Fruit fly (Drosophila melanogaster) whole organism, embryonic: ENCODE data around the gene CG33098.
A peak's percentile ranks its signal among the peaks of the same experiment; 100 is the strongest.

Source experiments
- Bdp1 ChIP-seq: fragments of 200-800 bp; sonication (Bioruptor generic); optimal IDR thresholded peaks from 3 replicates; lab custom pipeline; 2016; ENCODE audit warnings: missing biosample characterization, missing genetic modification characterization
- BtbVII ChIP-seq: fragments of 200-800 bp; sonication (Bioruptor generic); optimal IDR thresholded peaks from 3 replicates; lab custom pipeline; 2017; ENCODE audit warnings: missing biosample characterization, mild to moderate bottlenecking, missing genetic modification characterization
- CG10147 ChIP-seq: fragments of 200-800 bp; sonication (Bioruptor generic); optimal IDR thresholded peaks from 2 replicates; lab custom pipeline; 2019; ENCODE audit warnings: missing biosample characterization, mild to moderate bottlenecking, missing genetic modification characterization, moderate library complexity
- CG1024 ChIP-seq: fragments of 200-800 bp; sonication (Bioruptor generic); IDR thresholded peaks from 2 replicates; pipeline ENCODE4 v1.3.6; 2022; ENCODE audit warnings: missing biosample characterization, missing genetic modification characterization
- CG10959 ChIP-seq: fragments of 200-800 bp; sonication (Bioruptor generic); IDR thresholded peaks from 2 replicates; pipeline ENCODE4 v1.3.6; 2022; ENCODE audit warnings: missing biosample characterization, missing genetic modification characterization
- CG11456 ChIP-seq: fragments of 200-800 bp; sonication (Bioruptor generic); IDR thresholded peaks from 3 replicates; pipeline ENCODE4 v1.3.6; 2022; ENCODE audit warnings: missing biosample characterization, missing genetic modification characterization
- CG11504 ChIP-seq: fragments of 200-800 bp; sonication (Bioruptor generic); optimal IDR thresholded peaks from 3 replicates; lab custom pipeline; 2019; ENCODE audit warnings: missing biosample characterization, mild to moderate bottlenecking, missing genetic modification characterization, moderate library complexity
- CG11723 ChIP-seq: fragments of 200-800 bp; sonication (Bioruptor generic); optimal IDR thresholded peaks from 2 replicates; lab custom pipeline; 2017; ENCODE audit warnings: missing biosample characterization, mild to moderate bottlenecking, missing genetic modification characterization
- CG13424 ChIP-seq: fragments of 200-800 bp; sonication (Bioruptor generic); optimal IDR thresholded peaks from 2 replicates; lab custom pipeline; 2019; ENCODE audit warnings: missing biosample characterization, mild to moderate bottlenecking, missing genetic modification characterization, moderate library complexity
- CG14965 ChIP-seq: fragments of 200-800 bp; sonication (Bioruptor generic); optimal IDR thresholded peaks from 2 replicates; lab custom pipeline; 2016; ENCODE audit warnings: missing biosample characterization, missing genetic modification characterization, borderline replicate concordance
- CG17361 ChIP-seq: fragments of 200-800 bp; sonication (Bioruptor generic); IDR thresholded peaks from 3 replicates; pipeline ENCODE4 v1.3.6; 2022; ENCODE audit warnings: missing biosample characterization, missing genetic modification characterization
- CG18011 ChIP-seq: fragments of 200-800 bp; sonication (Bioruptor generic); optimal IDR thresholded peaks from 2 replicates; lab custom pipeline; 2017; ENCODE audit warnings: missing biosample characterization, missing genetic modification characterization, mild to moderate bottlenecking, moderate library complexity, missing genotype
- CG18262 ChIP-seq: fragments of 200-800 bp; optimal IDR thresholded peaks from 3 replicates; lab custom pipeline; 2019; ENCODE audit warnings: missing biosample characterization, mild to moderate bottlenecking, missing genetic modification characterization, moderate library complexity
- CG2129 ChIP-seq: fragments of 200-800 bp; sonication (Bioruptor generic); IDR thresholded peaks from 2 replicates; pipeline ENCODE4 v1.3.6; 2022; ENCODE audit warnings: missing biosample characterization, missing genetic modification characterization; ENCODE audit not compliant: partially characterized antibody
- CG3407 ChIP-seq: fragments of 200-800 bp; sonication (Bioruptor generic); optimal IDR thresholded peaks from 2 replicates; lab custom pipeline; 2018; ENCODE audit warnings: missing biosample characterization, mild to moderate bottlenecking, missing genetic modification characterization
- CG34422 ChIP-seq: fragments of 200-800 bp; sonication (Bioruptor generic); IDR thresholded peaks from 3 replicates; pipeline ENCODE4 v1.3.6; 2022; ENCODE audit warnings: missing biosample characterization, missing genetic modification characterization
- CG3995 ChIP-seq: fragments of 200-800 bp; sonication (Bioruptor generic); optimal IDR thresholded peaks from 3 replicates; lab custom pipeline; 2016; ENCODE audit warnings: missing biosample characterization, missing genetic modification characterization
- CG4282 ChIP-seq: fragments of 200-800 bp; sonication (Bioruptor generic); optimal IDR thresholded peaks from 2 replicates; lab custom pipeline; 2016; ENCODE audit warnings: missing biosample characterization, missing genetic modification characterization
- CG4360 ChIP-seq: fragments of 200-800 bp; sonication (Bioruptor generic); IDR thresholded peaks from 2 replicates; pipeline ENCODE4 v1.3.6; 2022; ENCODE audit warnings: missing biosample characterization, missing genetic modification characterization
- CG4617 ChIP-seq: fragments of 200-800 bp; sonication (Bioruptor generic); optimal IDR thresholded peaks from 3 replicates; lab custom pipeline; 2016; ENCODE audit warnings: missing biosample characterization, missing genetic modification characterization, borderline replicate concordance
- CG5180 ChIP-seq: fragments of 200-800 bp; sonication (Bioruptor generic); optimal IDR thresholded peaks from 3 replicates; lab custom pipeline; 2017; ENCODE audit warnings: missing biosample characterization, missing genetic modification characterization, mild to moderate bottlenecking, moderate library complexity, missing genetic modification reagents
- CG7556 ChIP-seq: fragments of 200-800 bp; sonication (Bioruptor generic); optimal IDR thresholded peaks from 2 replicates; lab custom pipeline; 2017; ENCODE audit warnings: missing biosample characterization, mild to moderate bottlenecking, missing genetic modification characterization
- CG9215 ChIP-seq: fragments of 200-800 bp; sonication (Bioruptor generic); IDR thresholded peaks from 2 replicates; pipeline ENCODE4 v1.3.6; 2022; ENCODE audit warnings: missing biosample characterization, missing genetic modification characterization
- CG9876 ChIP-seq: fragments of 200-800 bp; sonication (Bioruptor generic); optimal IDR thresholded peaks from 2 replicates; lab custom pipeline; 2016; ENCODE audit warnings: missing biosample characterization, missing genetic modification characterization
- CG9932 ChIP-seq: fragments of 200-800 bp; sonication (Bioruptor generic); IDR thresholded peaks from 2 replicates; pipeline ENCODE4 v1.3.6; 2022; ENCODE audit warnings: missing biosample characterization, missing genetic modification characterization
- CTCF ChIP-seq: fragments of 200-800 bp; sonication (Bioruptor generic); optimal IDR thresholded peaks from 2 replicates; lab custom pipeline; 2017; ENCODE audit warnings: missing biosample characterization, mild to moderate bottlenecking, missing genetic modification characterization, moderate library complexity
- Doc3 ChIP-seq: fragments of 200-800 bp; sonication (Bioruptor generic); IDR thresholded peaks from 3 replicates; pipeline ENCODE4 v1.3.6; 2022; ENCODE audit warnings: missing biosample characterization, missing genetic modification characterization; ENCODE audit not compliant: partially characterized antibody
- Drgx ChIP-seq: fragments of 200-800 bp; sonication (Bioruptor generic); IDR thresholded peaks from 2 replicates; pipeline ENCODE4 v1.3.6; 2022; ENCODE audit warnings: missing biosample characterization, missing genetic modification characterization
- Fer3 ChIP-seq: fragments of 200-800 bp; sonication (Bioruptor generic); optimal IDR thresholded peaks from 2 replicates; lab custom pipeline; 2018; ENCODE audit warnings: missing biosample characterization, mild to moderate bottlenecking, missing genetic modification characterization, moderate library complexity
- HLHmδ ChIP-seq: fragments of 200-800 bp; sonication (Bioruptor generic); optimal IDR thresholded peaks from 2 replicates; lab custom pipeline; 2018; ENCODE audit warnings: missing biosample characterization, mild to moderate bottlenecking, missing genetic modification characterization, moderate library complexity
- Hr39 ChIP-seq: fragments of >200 bp; optimal IDR thresholded peaks from 2 replicates; lab custom pipeline; 2017
- Hsf ChIP-seq: fragments of 200-800 bp; sonication (Bioruptor generic); optimal IDR thresholded peaks from 3 replicates; lab custom pipeline; 2016; ENCODE audit warnings: missing biosample characterization, missing genetic modification characterization
- Lpt ChIP-seq: fragments of >200 bp; optimal IDR thresholded peaks from 2 replicates; lab custom pipeline; 2018; ENCODE audit warnings: missing biosample characterization, missing genetic modification characterization
- Meics ChIP-seq: fragments of 200-800 bp; sonication (Bioruptor generic); optimal IDR thresholded peaks from 2 replicates; lab custom pipeline; 2017; ENCODE audit warnings: missing biosample characterization, mild to moderate bottlenecking, missing genetic modification characterization
- Nf-YC ChIP-seq: fragments of 200-800 bp; optimal IDR thresholded peaks from 3 replicates; lab custom pipeline; 2019; ENCODE audit warnings: missing biosample characterization, mild to moderate bottlenecking, missing genetic modification characterization, moderate library complexity
- Oaz ChIP-seq: fragments of 200-800 bp; sonication (Bioruptor generic); IDR thresholded peaks from 2 replicates; pipeline ENCODE4 v1.3.6; 2022; ENCODE audit warnings: missing biosample characterization, missing genetic modification characterization
- PHDP ChIP-seq: fragments of 200-800 bp; sonication (Bioruptor generic); optimal IDR thresholded peaks from 3 replicates; lab custom pipeline; 2018; ENCODE audit warnings: missing biosample characterization, mild to moderate bottlenecking, missing genetic modification characterization, moderate library complexity
- Taf1 ChIP-seq: fragments of 200-800 bp; sonication (Bioruptor generic); IDR thresholded peaks from 2 replicates; pipeline ENCODE4 v1.3.6; 2022; ENCODE audit warnings: missing biosample characterization, missing genetic modification characterization
- ac ChIP-seq: fragments of 200-800 bp; sonication (Bioruptor generic); optimal IDR thresholded peaks from 3 replicates; lab custom pipeline; 2017; ENCODE audit warnings: missing biosample characterization, mild to moderate bottlenecking, missing genetic modification characterization
- bsh ChIP-seq, 2 experiments: fragments of 200-800 bp; sonication (Bioruptor generic); optimal IDR thresholded peaks; 2 replicates each; lab custom pipeline; 2017 to 2018; ENCODE audit warnings: mild to moderate bottlenecking in 2 of 2, missing biosample characterization in 2 of 2, missing genetic modification characterization in 2 of 2, moderate library complexity in 1 of 2
- danr ChIP-seq: fragments of 200-800 bp; sonication (Bioruptor generic); IDR thresholded peaks from 2 replicates; pipeline ENCODE4 v1.3.6; 2022; ENCODE audit warnings: missing biosample characterization, missing genetic modification characterization
- gce ChIP-seq: fragments of 200-800 bp; sonication (Bioruptor generic); IDR thresholded peaks from 3 replicates; pipeline ENCODE4 v1.3.6; 2022; ENCODE audit warnings: missing biosample characterization, missing genetic modification characterization
- gt ChIP-seq: fragments of 200-800 bp; sonication (Bioruptor generic); IDR thresholded peaks from 2 replicates; pipeline ENCODE4 v1.3.6; 2022; ENCODE audit warnings: missing biosample characterization, missing genetic modification characterization
- ham ChIP-seq: fragments of 200-800 bp; sonication (Bioruptor generic); IDR thresholded peaks from 2 replicates; pipeline ENCODE4 v1.3.6; 2022; ENCODE audit warnings: missing biosample characterization, missing genetic modification characterization
- jing ChIP-seq: fragments of 200-800 bp; sonication (Bioruptor generic); optimal IDR thresholded peaks from 2 replicates; lab custom pipeline; 2018; ENCODE audit warnings: missing biosample characterization, mild to moderate bottlenecking, missing genetic modification characterization
- knrl ChIP-seq: fragments of 200-800 bp; sonication (Bioruptor generic); IDR thresholded peaks from 3 replicates; pipeline ENCODE4 v1.3.6; 2022; ENCODE audit warnings: missing biosample characterization, missing genetic modification characterization; ENCODE audit not compliant: partially characterized antibody
- lov ChIP-seq, 2 experiments: fragments of 200-800 bp in 1 of 2; fragments of >200 bp in 1 of 2; sonication (Bioruptor generic) in 1 of 2; IDR thresholded peaks in 1 of 2; optimal IDR thresholded peaks in 1 of 2; 2 replicates in 1 of 2; 3 replicates in 1 of 2; pipeline versions ENCODE4 v1.3.6 to Lab custom; 2017 to 2022; ENCODE audit warnings: missing biosample characterization in 1 of 2, missing genetic modification characterization in 1 of 2
- luna ChIP-seq: fragments of 200-800 bp; sonication (Bioruptor generic); optimal IDR thresholded peaks from 2 replicates; lab custom pipeline; 2016; ENCODE audit warnings: missing biosample characterization, missing genetic modification characterization
- otp ChIP-seq: fragments of 200-800 bp; sonication (Bioruptor generic); IDR thresholded peaks from 3 replicates; pipeline ENCODE4, ENCODE4 v1.3.6; 2022; ENCODE audit warnings: missing biosample characterization, missing genetic modification characterization
- psq ChIP-seq: fragments of 200-800 bp; sonication (Bioruptor generic); optimal IDR thresholded peaks from 2 replicates; lab custom pipeline; 2017; ENCODE audit warnings: missing biosample characterization, missing genetic modification characterization
- toy ChIP-seq: fragments of 200-800 bp; sonication (Bioruptor generic); IDR thresholded peaks from 2 replicates; pipeline ENCODE4 v1.3.6; 2022; ENCODE audit warnings: missing biosample characterization, missing genetic modification characterization
- zen2 ChIP-seq: fragments of 200-800 bp; sonication (Bioruptor generic); IDR thresholded peaks from 3 replicates; pipeline ENCODE4 v1.3.6; 2022; ENCODE audit warnings: missing biosample characterization, missing genetic modification characterization; ENCODE audit not compliant: partially characterized antibody

The CG33098 gene

dm6 chr3R:12350497-12350896 is 36.5 kb upstream of the CG33098 start, which contains the start of gene CG10038 (continued):
- peak; percentile 61 for TF ChIP-seq CG4617 (GFP tag; lab: Kevin White, UChicago)
- peak; percentile 22 for TF ChIP-seq CG3995 (GFP tag; lab: Kevin White, UChicago)
- no peak for TF ChIP-seq CG10147
- peak; percentile 41 for TF ChIP-seq CG13424 (tag; lab: Kevin White, UChicago)
- no peak for TF ChIP-seq CG5180 (GFP tag; lab: Kevin White, UChicago)
- TF ChIP-seq Doc3 (GFP tag; lab: Robert Waterston, UW) = peak; percentile 91
- no peak for TF ChIP-seq Oaz (GFP tag; lab: Robert Waterston, UW)
- no peak for TF ChIP-seq BtbVII (GFP tag; lab: Kevin White, UChicago)
- TF ChIP-seq toy (GFP tag; lab: Robert Waterston, UW) = no peak
- TF ChIP-seq CG7556 (GFP tag; lab: Kevin White, UChicago) = no peak
- peak; percentile 77 for TF ChIP-seq CG2129 (GFP tag; lab: Robert Waterston, UW)
- TF ChIP-seq CG10959 (GFP tag; lab: Robert Waterston, UW) = no peak
- peak; percentile 96 for TF ChIP-seq CTCF (GFP tag; lab: Kevin White, UChicago)
- no peak for TF ChIP-seq jing (GFP tag; lab: Kevin White, UChicago)
- no peak for TF ChIP-seq ac (GFP tag; lab: Kevin White, UChicago)
- peak; percentile 35 for TF ChIP-seq Meics (GFP tag; lab: Kevin White, UChicago)
- 0 out of 2 replicates have a peak, but pooled peaks have one; percentile 26 for TF ChIP-seq CG4360 (GFP tag; lab: Robert Waterston, UW)
- TF ChIP-seq CG9215 (GFP tag; lab: Robert Waterston, UW) = no peak
- TF ChIP-seq psq (GFP tag; lab: Kevin White, UChicago) = no peak
- TF ChIP-seq CG1024 (GFP tag; lab: Robert Waterston, UW) = no peak
- no peak for TF ChIP-seq lov (optimal IDR thresholded peaks at IDR 0.05; lab: Kevin White, UChicago)
- TF ChIP-seq lov (GFP tag; IDR thresholded peaks at IDR 0.05; lab: Robert Waterston, UW) = no peak
- TF ChIP-seq ham (GFP tag; lab: Robert Waterston, UW) = no peak
- TF ChIP-seq CG18262 (tag; lab: Kevin White, UChicago) = peak; percentile 27
- peak; percentile 72 for TF ChIP-seq CG11456
- peak; percentile 37; the same call in 2 of the 3 replicates for TF ChIP-seq CG17361 (GFP tag; lab: Robert Waterston, UW)
- TF ChIP-seq CG34422 (GFP tag; lab: Robert Waterston, UW) = peak; percentile 60; the same call in 2 of the 3 replicates
- peak; percentile 41 for TF ChIP-seq PHDP
- no peak for TF ChIP-seq CG4282
- TF ChIP-seq Lpt (GFP tag; lab: Kevin White, UChicago) = no peak
- TF ChIP-seq CG11504 (tag; lab: Kevin White, UChicago) = peak; percentile 61
- TF ChIP-seq CG9932 (GFP tag; lab: Robert Waterston, UW) = peak; percentile 82
- no peak for TF ChIP-seq otp (GFP tag; lab: Robert Waterston, UW)
- TF ChIP-seq Hr39 = no peak
- TF ChIP-seq gt (GFP tag; lab: Robert Waterston, UW) = no peak
- no peak for TF ChIP-seq Taf1 (GFP tag; lab: Robert Waterston, UW)
- peak; percentile 44 for TF ChIP-seq Hsf (GFP tag; lab: Kevin White, UChicago)
- peak in 1 of 2 experiments; percentile 31 for TF ChIP-seq bsh (GFP tag; optimal IDR thresholded peaks at IDR 0.05; lab: Kevin White, UChicago)
- TF ChIP-seq HLHmδ (GFP tag; lab: Kevin White, UChicago) = no peak
- TF ChIP-seq knrl (GFP tag; lab: Robert Waterston, UW) = peak; percentile 96
- no peak for TF ChIP-seq Bdp1 (GFP tag; lab: Kevin White, UChicago)
- peak; percentile 11 for TF ChIP-seq CG18011 (GFP tag; lab: Kevin White, UChicago)
- peak; percentile 11 for TF ChIP-seq Fer3
- TF ChIP-seq danr (GFP tag; lab: Robert Waterston, UW) = no peak
- no peak for TF ChIP-seq CG14965 (GFP tag; lab: Kevin White, UChicago)
- no peak for TF ChIP-seq luna
- no peak for TF ChIP-seq gce
- peak; percentile 38 for TF ChIP-seq Nf-YC (tag; lab: Kevin White, UChicago)
- no peak for TF ChIP-seq Drgx (GFP tag; lab: Robert Waterston, UW)
- TF ChIP-seq CG3407 (GFP tag; lab: Kevin White, UChicago) = no peak
- peak; percentile 14 for TF ChIP-seq CG9876 (GFP tag; lab: Kevin White, UChicago)
- peak; percentile 79; the same call in 2 of the 3 replicates for TF ChIP-seq zen2 (GFP tag; lab: Robert Waterston, UW)
- TF ChIP-seq CG11723 (GFP tag; lab: Kevin White, UChicago) = no peak
